Fruit fly (Drosophila melanogaster) whole organism, wandering third instar larva: ENCODE results near the gene Pp1alpha-96A.
A peak's percentile ranks its signal among the peaks of the same experiment; 100 is the strongest.

Source experiments
- Abd-B ChIP-seq: fragments of >200 bp; optimal IDR thresholded peaks from 2 replicates; lab custom pipeline; 2017; ENCODE audit warnings: missing biosample characterization, missing genetic modification characterization
- CG32264 ChIP-seq: fragments of 200-800 bp; sonication (Bioruptor generic); optimal IDR thresholded peaks from 2 replicates; lab custom pipeline; 2016; ENCODE audit warnings: missing biosample characterization, missing genetic modification characterization
- CG9705 ChIP-seq: fragments of 200-800 bp; sonication (Bioruptor generic); optimal IDR thresholded peaks from 2 replicates; lab custom pipeline; 2018; ENCODE audit warnings: missing biosample characterization, mild to moderate bottlenecking, missing genetic modification characterization
- CrebA ChIP-seq: fragments of 200-800 bp; sonication (Bioruptor generic); optimal IDR thresholded peaks from 2 replicates; lab custom pipeline; 2016; ENCODE audit warnings: missing biosample characterization, mild to moderate bottlenecking, missing genetic modification characterization, borderline replicate concordance
- Dfd ChIP-seq: fragments of >200 bp; optimal IDR thresholded peaks from 2 replicates; lab custom pipeline; 2017; ENCODE audit warnings: missing biosample characterization, missing genetic modification characterization
- Dif ChIP-seq: fragments of 200-275, 200-300 bp; sonication (Bioruptor generic); optimal IDR thresholded peaks from 2 replicates; lab custom pipeline; 2018; ENCODE audit warnings: missing biosample characterization, missing genetic modification characterization; ENCODE audit not compliant: partially characterized antibody
- GATAd ChIP-seq: sonication (Bioruptor generic); optimal IDR thresholded peaks from 2 replicates; lab custom pipeline; 2016; ENCODE audit warnings: missing biosample characterization, missing genetic modification characterization
- HLH106 ChIP-seq: fragments of 200-800 bp; optimal IDR thresholded peaks from 3 replicates; lab custom pipeline; 2019; ENCODE audit warnings: missing biosample characterization, mild to moderate bottlenecking, missing genetic modification characterization, moderate library complexity
- Hnf4 ChIP-seq: fragments of 200-800 bp; sonication (Bioruptor generic); optimal IDR thresholded peaks from 2 replicates; lab custom pipeline; 2016; ENCODE audit warnings: missing biosample characterization, mild to moderate bottlenecking, missing genetic modification characterization
- Hr78 ChIP-seq: fragments of >200 bp; optimal IDR thresholded peaks from 2 replicates; lab custom pipeline; 2017; ENCODE audit warnings: missing biosample characterization, missing genetic modification characterization
- Hr83 ChIP-seq: fragments of 200-300 bp; sonication (Bioruptor generic); optimal IDR thresholded peaks from 2 replicates; lab custom pipeline; 2016; ENCODE audit warnings: missing biosample characterization, mild to moderate bottlenecking, missing genetic modification characterization, moderate library complexity; ENCODE audit not compliant: poor library complexity, severe bottlenecking
- Jra ChIP-seq: sonication (Bioruptor generic); optimal IDR thresholded peaks from 2 replicates; lab custom pipeline; 2016; ENCODE audit warnings: missing biosample characterization, missing genetic modification characterization
- Mio ChIP-seq: sonication (Bioruptor generic); optimal IDR thresholded peaks from 2 replicates; lab custom pipeline; 2016; ENCODE audit warnings: missing biosample characterization, missing genetic modification characterization
- Myc ChIP-seq: fragments of >200 bp; optimal IDR thresholded peaks from 2 replicates; lab custom pipeline; 2017
- N ChIP-seq: fragments of >200 bp; optimal IDR thresholded peaks from 2 replicates; lab custom pipeline; 2018; ENCODE audit warnings: missing biosample characterization, missing external identifiers, missing genetic modification characterization
- OdsH ChIP-seq: fragments of 200-800 bp; sonication (Bioruptor generic); optimal IDR thresholded peaks from 2 replicates; lab custom pipeline; 2016; ENCODE audit warnings: missing biosample characterization, mild to moderate bottlenecking, missing genetic modification characterization
- Rel ChIP-seq, 2 experiments: fragments of 200-800 bp; sonication (Bioruptor generic) in 1 of 2; optimal IDR thresholded peaks; 2 replicates in 1 of 2; 3 replicates in 1 of 2; lab custom pipeline; 2016 to 2019; ENCODE audit warnings: mild to moderate bottlenecking in 2 of 2, missing biosample characterization in 2 of 2, missing genetic modification characterization in 2 of 2, moderate library complexity in 1 of 2
- Sp1 ChIP-seq: fragments of 200-800 bp; sonication (Bioruptor generic); optimal IDR thresholded peaks from 3 replicates; lab custom pipeline; 2019; ENCODE audit warnings: missing biosample characterization, mild to moderate bottlenecking, missing genetic modification characterization, moderate library complexity
- Vsx2 ChIP-seq: fragments of 200-300, 225-300 bp; sonication (Bioruptor generic); optimal IDR thresholded peaks from 2 replicates; lab custom pipeline; 2018; ENCODE audit warnings: missing biosample characterization, missing genetic modification characterization; ENCODE audit not compliant: partially characterized antibody
- br ChIP-seq: fragments of 200-800 bp; sonication (Bioruptor generic); optimal IDR thresholded peaks from 2 replicates; lab custom pipeline; 2016; ENCODE audit warnings: missing biosample characterization, missing genetic modification characterization
- brk ChIP-seq: fragments of 200-800 bp; sonication (Bioruptor generic); optimal IDR thresholded peaks from 2 replicates; lab custom pipeline; 2016; ENCODE audit warnings: missing biosample characterization, mild to moderate bottlenecking, missing genetic modification characterization
- dmrt93B ChIP-seq: fragments of 200-800 bp; sonication (Bioruptor generic); optimal IDR thresholded peaks from 2 replicates; lab custom pipeline; 2018; ENCODE audit warnings: missing biosample characterization, mild to moderate bottlenecking, missing genetic modification characterization
- dsf ChIP-seq: sonication (Bioruptor generic); optimal IDR thresholded peaks from 2 replicates; lab custom pipeline; 2016; ENCODE audit warnings: missing biosample characterization, missing genetic modification characterization, borderline replicate concordance
- ey ChIP-seq: fragments of 200-800 bp; sonication (Bioruptor generic); optimal IDR thresholded peaks from 2 replicates; lab custom pipeline; 2016; ENCODE audit warnings: missing biosample characterization, missing genetic modification characterization
- foxo ChIP-seq, 2 experiments: fragments of 200-800 bp; sonication (Bioruptor generic); optimal IDR thresholded peaks; 2 replicates in 1 of 2; 3 replicates in 1 of 2; lab custom pipeline; 2016 to 2017; ENCODE audit warnings: missing biosample characterization in 2 of 2, missing genetic modification characterization in 2 of 2
- fru ChIP-seq: fragments of 200-800 bp; sonication (Bioruptor generic); optimal IDR thresholded peaks from 3 replicates; lab custom pipeline; 2016; ENCODE audit warnings: missing biosample characterization, mild to moderate bottlenecking, missing genetic modification characterization
- h ChIP-seq: fragments of 200-800 bp; sonication (Bioruptor generic); optimal IDR thresholded peaks from 3 replicates; lab custom pipeline; 2016; ENCODE audit warnings: missing biosample characterization, mild to moderate bottlenecking, missing genetic modification characterization
- jim ChIP-seq: fragments of 175-275, 200-325 bp; sonication (Bioruptor generic); optimal IDR thresholded peaks from 2 replicates; lab custom pipeline; 2016; ENCODE audit warnings: missing biosample characterization, mild to moderate bottlenecking, missing genetic modification characterization
- lola ChIP-seq: fragments of >200 bp; optimal IDR thresholded peaks from 2 replicates; lab custom pipeline; 2017; ENCODE audit warnings: missing biosample characterization, missing genetic modification characterization
- pan ChIP-seq: fragments of >200 bp; optimal IDR thresholded peaks from 2 replicates; lab custom pipeline; 2017
- psq ChIP-seq: fragments of 200-800 bp; sonication (Bioruptor generic); optimal IDR thresholded peaks from 3 replicates; lab custom pipeline; 2017; ENCODE audit warnings: missing biosample characterization, mild to moderate bottlenecking, missing genetic modification characterization, moderate library complexity
- rgr ChIP-seq: fragments of 200-800 bp; sonication (Bioruptor generic); optimal IDR thresholded peaks from 3 replicates; lab custom pipeline; 2016; ENCODE audit warnings: missing biosample characterization, mild to moderate bottlenecking, missing genetic modification characterization
- sage ChIP-seq: fragments of 200-800 bp; sonication (Bioruptor generic); optimal IDR thresholded peaks from 2 replicates; lab custom pipeline; 2016; ENCODE audit warnings: missing biosample characterization, mild to moderate bottlenecking, missing genetic modification characterization
- sv ChIP-seq: fragments of 200-800 bp; sonication (Bioruptor generic); optimal IDR thresholded peaks from 3 replicates; lab custom pipeline; 2016; ENCODE audit warnings: missing biosample characterization, missing genetic modification characterization
- tai ChIP-seq: sonication (Bioruptor generic); optimal IDR thresholded peaks from 2 replicates; lab custom pipeline; 2016; ENCODE audit warnings: missing biosample characterization, missing genetic modification characterization
- usp ChIP-seq: fragments of >200 bp; optimal IDR thresholded peaks from 2 replicates; lab custom pipeline; 2017; ENCODE audit warnings: missing biosample characterization, missing genetic modification characterization
- woc ChIP-seq: sonication (Bioruptor generic); optimal IDR thresholded peaks from 2 replicates; lab custom pipeline; 2016; ENCODE audit warnings: missing biosample characterization, mild to moderate bottlenecking, missing genetic modification characterization

The Pp1alpha-96A gene

DNA sequence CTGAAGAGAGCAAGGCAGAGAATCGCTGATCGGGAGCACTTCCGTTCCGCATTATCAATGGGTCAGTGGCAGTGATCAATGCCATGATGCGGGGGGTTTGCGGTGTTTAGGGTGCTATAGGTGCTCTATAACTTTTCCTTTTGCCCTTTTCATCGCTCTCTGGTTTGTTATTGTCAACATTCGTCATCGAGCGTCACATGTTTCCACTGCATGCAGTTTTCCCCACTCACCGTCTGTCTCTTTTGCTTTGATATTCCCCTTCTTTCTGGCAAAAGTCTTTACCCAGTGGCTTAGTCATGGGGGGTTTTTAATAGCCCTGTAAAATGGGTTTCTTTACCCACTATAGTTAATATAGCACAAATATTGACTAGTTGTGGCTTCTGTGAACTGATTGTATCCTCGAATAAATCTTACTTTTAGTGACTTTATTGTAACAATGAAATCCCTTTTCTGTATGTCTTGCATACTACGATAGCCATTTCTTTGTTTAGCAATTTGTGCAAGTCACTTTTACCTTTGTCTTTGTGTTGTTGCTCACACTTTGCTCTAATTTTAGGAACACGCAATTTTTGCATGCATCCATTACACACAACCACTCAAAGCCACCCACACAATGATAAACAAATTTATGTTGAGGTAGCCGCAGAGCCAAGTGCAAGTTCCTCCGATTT lies 48.8 kb downstream of the Pp1alpha-96A start:
- TF ChIP-seq rgr (GFP tag; lab: Kevin White, UChicago) (peak; percentile 24), Hnf4 (GFP tag; lab: Kevin White, UChicago) (no peak), sage (GFP tag; lab: Kevin White, UChicago) (no peak), usp (GFP tag; lab: Kevin White, UChicago) (no peak), OdsH (GFP tag; lab: Kevin White, UChicago) (peak; percentile 19), tai (GFP tag; lab: Kevin White, UChicago) (no peak), jim (GFP tag; lab: Kevin White, UChicago) (no peak), ey (GFP tag; lab: Kevin White, UChicago) (no peak), psq (peak; percentile 58), Dfd (no peak), h (GFP tag; lab: Kevin White, UChicago) (peak; percentile 35), Hr78 (no peak), Jra (no peak), foxo (GFP tag; optimal IDR thresholded peaks at IDR 0.05; lab: Kevin White, UChicago) (no peak), dmrt93B (GFP tag; lab: Kevin White, UChicago) (no peak), Hr83 (GFP tag; lab: Kevin White, UChicago) (no peak), pan (no peak), Sp1 (no peak), fru (GFP tag; lab: Kevin White, UChicago) (peak; percentile 3), Myc (lab: Kevin White, UChicago) (no peak), br (GFP tag; lab: Kevin White, UChicago) (peak; percentile 35)

DNA sequence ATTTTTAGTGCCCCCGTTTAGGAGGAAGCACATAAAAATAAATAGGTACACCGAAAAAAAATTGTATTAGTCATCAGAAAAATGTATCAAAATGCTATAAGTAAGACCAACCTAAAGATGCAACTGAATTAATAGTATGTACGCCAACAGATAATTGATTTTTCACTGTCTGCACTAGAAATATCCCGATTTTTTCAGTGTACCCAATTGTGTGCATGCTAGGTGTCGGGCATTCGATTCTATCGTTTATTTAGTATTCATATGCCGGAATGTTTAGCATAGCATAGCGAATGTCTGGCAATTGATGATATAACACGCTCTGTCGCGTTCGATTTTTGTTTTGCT lies 49.3 kb downstream of the Pp1alpha-96A start:
- TF ChIP-seq Jra: peak; percentile 9
- TF ChIP-seq dmrt93B (GFP tag; lab: Kevin White, UChicago): peak; percentile 37
- TF ChIP-seq usp (GFP tag; lab: Kevin White, UChicago): no peak
- no peak for TF ChIP-seq Dfd
- TF ChIP-seq woc (GFP tag; lab: Kevin White, UChicago): peak; percentile 18
- peak; percentile 43 for TF ChIP-seq fru (GFP tag; lab: Kevin White, UChicago)
- TF ChIP-seq OdsH (GFP tag; lab: Kevin White, UChicago): peak; percentile 26
- TF ChIP-seq Rel (GFP tag; optimal IDR thresholded peaks at IDR 0.05; lab: Kevin White, UChicago): no peak
- no peak for TF ChIP-seq Rel (tag; optimal IDR thresholded peaks at IDR 0.05; lab: Kevin White, UChicago)
- peak; percentile 46 for TF ChIP-seq psq
- peak; percentile 38 for TF ChIP-seq tai (GFP tag; lab: Kevin White, UChicago)
- TF ChIP-seq N (GFP tag; lab: Kevin White, UChicago): no peak
- TF ChIP-seq Hr83 (GFP tag; lab: Kevin White, UChicago): peak; percentile 18
- peak; percentile 54 for TF ChIP-seq br (GFP tag; lab: Kevin White, UChicago)
- TF ChIP-seq foxo (GFP tag; optimal IDR thresholded peaks at IDR 0.05; lab: Kevin White, UChicago): peak in 1 of 2 experiments; percentile 69
- peak; percentile 38 for TF ChIP-seq Sp1
- TF ChIP-seq ey (GFP tag; lab: Kevin White, UChicago): peak; percentile 68
- peak; percentile 63 for TF ChIP-seq Hnf4 (GFP tag; lab: Kevin White, UChicago)
- TF ChIP-seq rgr (GFP tag; lab: Kevin White, UChicago): peak; percentile 76
- peak; percentile 87 for TF ChIP-seq sv
- peak; percentile 47 for TF ChIP-seq HLH106 (tag; lab: Kevin White, UChicago)
- TF ChIP-seq h (GFP tag; lab: Kevin White, UChicago): peak; percentile 76
- no peak for TF ChIP-seq CrebA (GFP tag; lab: Kevin White, UChicago)
- TF ChIP-seq, all 38 proteins: peak for 17

DNA sequence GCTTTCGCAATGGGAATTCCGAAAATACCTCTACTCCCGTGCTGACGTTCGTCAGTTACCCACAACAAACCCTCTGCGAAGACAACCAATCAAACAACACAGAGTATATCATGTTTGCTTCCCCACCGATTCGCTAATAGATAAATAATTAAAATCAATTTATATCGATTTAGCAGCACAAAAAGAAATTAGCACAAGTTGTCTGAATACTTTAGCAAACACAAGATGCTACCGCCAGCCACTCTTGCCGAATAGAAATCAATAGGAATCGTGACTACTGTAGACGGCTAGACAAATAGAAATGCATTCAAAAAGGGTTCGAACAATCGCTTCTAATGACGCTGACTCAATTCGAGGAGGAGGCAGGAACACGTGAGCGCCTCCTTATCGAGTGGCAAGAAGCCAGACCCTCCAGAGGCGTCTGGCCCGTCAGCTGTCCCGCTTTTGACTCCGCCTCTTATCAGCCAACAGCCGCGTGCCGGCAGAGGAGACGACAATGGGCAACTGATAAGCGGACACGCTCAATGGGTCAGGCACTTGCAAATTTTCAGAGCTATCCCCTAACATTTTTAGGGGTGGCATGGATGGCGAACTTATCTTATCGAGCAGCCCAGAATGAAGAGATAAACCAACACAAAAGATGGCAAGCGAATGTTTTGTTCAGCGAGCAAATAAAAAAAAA lies 50.3 kb downstream of the Pp1alpha-96A start:
- TF ChIP-seq CrebA (GFP tag; lab: Kevin White, UChicago): no peak
- no peak for TF ChIP-seq jim (GFP tag; lab: Kevin White, UChicago)
- no peak for TF ChIP-seq Vsx2 (GFP tag; lab: Kevin White, UChicago)
- no peak for TF ChIP-seq brk (GFP tag; lab: Kevin White, UChicago)
- peak in 1 of 2 experiments; percentile 12 for TF ChIP-seq foxo (GFP tag; optimal IDR thresholded peaks at IDR 0.05; lab: Kevin White, UChicago)
- no peak for TF ChIP-seq woc (GFP tag; lab: Kevin White, UChicago)
- TF ChIP-seq Abd-B: no peak
- TF ChIP-seq usp (GFP tag; lab: Kevin White, UChicago): no peak
- no peak for TF ChIP-seq pan
- TF ChIP-seq fru (GFP tag; lab: Kevin White, UChicago): no peak
- peak; percentile 90 for TF ChIP-seq h (GFP tag; lab: Kevin White, UChicago)
- TF ChIP-seq dmrt93B (GFP tag; lab: Kevin White, UChicago): no peak
- TF ChIP-seq dsf: no peak
- TF ChIP-seq br (GFP tag; lab: Kevin White, UChicago): peak; percentile 24
- TF ChIP-seq GATAd (GFP tag; lab: Kevin White, UChicago): no peak
- TF ChIP-seq sage (GFP tag; lab: Kevin White, UChicago): no peak
- TF ChIP-seq Mio (GFP tag; lab: Kevin White, UChicago): no peak
- TF ChIP-seq sv: no peak
- TF ChIP-seq Rel (GFP tag; optimal IDR thresholded peaks at IDR 0.05; lab: Kevin White, UChicago): no peak
- TF ChIP-seq Rel (tag; optimal IDR thresholded peaks at IDR 0.05; lab: Kevin White, UChicago): peak; percentile 34
- no peak for TF ChIP-seq ey (GFP tag; lab: Kevin White, UChicago)
- TF ChIP-seq CG9705 (GFP tag; lab: Kevin White, UChicago): no peak
- TF ChIP-seq tai (GFP tag; lab: Kevin White, UChicago): no peak
- peak; percentile 11 for TF ChIP-seq OdsH (GFP tag; lab: Kevin White, UChicago)
- TF ChIP-seq Dif (GFP tag; lab: Kevin White, UChicago): peak; percentile 8
- no peak for TF ChIP-seq Hnf4 (GFP tag; lab: Kevin White, UChicago)
- TF ChIP-seq lola: no peak
- no peak for TF ChIP-seq rgr (GFP tag; lab: Kevin White, UChicago)
- TF ChIP-seq Sp1: no peak
- TF ChIP-seq CG32264 (GFP tag; lab: Kevin White, UChicago): no peak
- TF ChIP-seq N (GFP tag; lab: Kevin White, UChicago): no peak
- TF ChIP-seq Dfd: no peak
